Fruit fly (Drosophila melanogaster): ENCODE results near the gene CG45491.
"Not testable (repeated sequence)": the region's sequence is repeated elsewhere in the genome, so short reads cannot be mapped to it uniquely, and the experiment has no call there.

The CG45491 gene

DNA sequence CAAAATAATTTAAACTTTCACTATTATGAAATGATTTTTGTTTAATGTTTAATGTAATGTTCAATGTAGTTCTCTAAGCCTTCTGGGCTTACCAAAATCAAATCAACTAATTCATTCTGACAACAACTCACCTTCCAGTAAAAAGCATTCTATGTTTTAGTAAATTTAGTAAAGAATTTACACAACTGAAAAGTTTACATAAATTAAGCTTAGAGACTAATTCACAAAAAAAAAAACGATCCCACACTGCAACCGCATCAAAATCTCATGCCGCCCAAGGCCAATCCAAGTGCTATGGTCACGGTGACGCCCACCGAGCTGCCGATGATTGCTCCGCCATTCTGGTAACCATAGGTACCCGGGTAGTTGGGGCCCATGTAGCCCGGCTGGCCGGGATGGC is 9.7 kb downstream of the CG45491 start, which contains the start of gene CG45489:
Gene CG45489, minus strand, starts transcription at position 101 of the 400 bp plus-strand sequence.
- TF ChIP-seq CG31441 (GFP tag; IDR thresholded peaks at IDR 0.05); tio (GFP tag; optimal IDR thresholded peaks at IDR 0.05); Lpt (GFP tag; optimal IDR thresholded peaks at IDR 0.05): not testable (repeated sequence)

- not testable (repeated sequence) for TF ChIP-seq crc (GFP tag; optimal IDR thresholded peaks at IDR 0.05); NfI (GFP tag; optimal IDR thresholded peaks at IDR 0.05); ro (GFP tag; IDR thresholded peaks at IDR 0.05)
Measured at dm6 chrX:19920335-19920734, 18.5 kb downstream of the CG45491 start, which contains the start of gene CG45488. Gene CG45488 (minus strand): TSS chrX:19920435.

DNA sequence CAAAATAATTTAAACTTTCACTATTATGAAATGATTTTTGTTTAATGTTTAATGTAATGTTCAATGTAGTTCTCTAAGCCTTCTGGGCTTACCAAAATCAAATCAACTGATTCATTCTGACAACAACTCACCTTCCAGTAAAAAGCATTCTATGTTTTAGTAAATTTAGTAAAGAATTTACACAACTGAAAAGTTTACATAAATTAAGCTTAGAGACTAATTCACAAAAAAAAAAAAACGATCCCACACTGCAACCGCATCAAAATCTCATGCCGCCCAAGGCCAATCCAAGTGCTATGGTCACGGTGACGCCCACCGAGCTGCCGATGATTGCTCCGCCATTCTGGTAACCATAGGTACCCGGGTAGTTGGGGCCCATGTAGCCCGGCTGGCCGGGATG is 23.6 kb downstream of the CG45491 start, which contains the start of gene CG45487:
Gene CG45487, minus strand, starts transcription at position 101 of the 400 bp plus-strand sequence.
- TF ChIP-seq ind (GFP tag; optimal IDR thresholded peaks at IDR 0.05); amos (GFP tag; IDR thresholded peaks at IDR 0.05; ENCODE audit: partially characterized antibody); CG12155 (GFP tag; optimal IDR thresholded peaks at IDR 0.05): not testable (repeated sequence)

DNA sequence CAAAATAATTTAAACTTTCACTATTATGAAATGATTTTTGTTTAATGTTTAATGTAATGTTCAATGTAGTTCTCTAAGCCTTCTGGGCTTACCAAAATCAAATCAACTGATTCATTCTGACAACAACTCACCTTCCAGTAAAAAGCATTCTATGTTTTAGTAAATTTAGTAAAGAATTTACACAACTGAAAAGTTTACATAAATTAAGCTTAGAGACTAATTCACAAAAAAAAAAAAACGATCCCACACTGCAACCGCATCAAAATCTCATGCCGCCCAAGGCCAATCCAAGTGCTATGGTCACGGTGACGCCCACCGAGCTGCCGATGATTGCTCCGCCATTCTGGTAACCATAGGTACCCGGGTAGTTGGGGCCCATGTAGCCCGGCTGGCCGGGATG is 28.8 kb downstream of the CG45491 start, which contains the start of gene CG45486:
Gene CG45486, minus strand, starts transcription at position 101 of the 400 bp plus-strand sequence.
- not testable (repeated sequence) for TF ChIP-seq CG13424 (tag; optimal IDR thresholded peaks at IDR 0.05); Neu2 (GFP tag; optimal IDR thresholded peaks at IDR 0.05; ENCODE audit: borderline replicate concordance); CG15073 (GFP tag; optimal IDR thresholded peaks at IDR 0.05)

dm6 chrX:19899978-19900377 is 38.8 kb downstream of the CG45491 start:
- no peak for TF ChIP-seq CG8765 (GFP tag; IDR thresholded peaks at IDR 0.05)
- TF ChIP-seq CG3407 (GFP tag; optimal IDR thresholded peaks at IDR 0.05) = peak; percentile 84

DNA sequence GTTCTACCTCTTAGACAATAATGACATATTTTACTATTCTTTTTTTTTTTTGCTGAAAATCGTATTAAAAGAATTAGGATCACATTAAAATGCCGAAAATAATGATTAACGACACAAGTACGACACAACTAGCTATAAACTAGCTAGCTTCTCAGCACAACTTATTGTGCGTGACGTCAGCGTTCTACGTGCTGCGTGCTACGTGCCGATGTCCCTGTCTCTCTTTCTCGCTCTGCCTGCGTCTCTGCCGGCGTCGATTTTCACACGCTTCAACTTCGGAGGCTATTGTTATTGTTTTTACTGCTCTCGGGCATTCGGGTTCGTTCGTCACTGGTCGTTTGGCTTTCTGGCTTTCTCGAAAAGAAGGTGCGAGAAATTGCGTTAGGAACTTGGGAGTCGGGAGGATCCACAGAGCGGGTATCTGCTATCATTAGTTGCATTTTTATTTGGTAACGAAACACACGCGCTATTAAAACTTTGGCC is 40.8 kb downstream of the CG45491 start:
- peak; percentile 94 for TF ChIP-seq Deaf1 (tag; optimal IDR thresholded peaks at IDR 0.05)
- no peak for TF ChIP-seq az2 (GFP tag; optimal IDR thresholded peaks at IDR 0.05)
- no peak for TF ChIP-seq CG11085 (GFP tag; IDR thresholded peaks at IDR 0.05)
- TF ChIP-seq Oli (tag; optimal IDR thresholded peaks at IDR 0.05) = no peak
- TF ChIP-seq CG2889 (GFP tag; IDR thresholded peaks at IDR 0.05) = no peak
- TF ChIP-seq CG18619 (GFP tag; optimal IDR thresholded peaks at IDR 0.05) = no peak
- no peak for TF ChIP-seq Tbp (GFP tag; optimal IDR thresholded peaks at IDR 0.05)
- no peak for TF ChIP-seq slbo (GFP tag; IDR thresholded peaks at IDR 0.05)
- TF ChIP-seq Dref (GFP tag; IDR thresholded peaks at IDR 0.05) = no peak
- TF ChIP-seq HHEX (GFP tag; optimal IDR thresholded peaks at IDR 0.05) = no peak
- TF ChIP-seq Trl (optimal IDR thresholded peaks at IDR 0.05) = peak in 1 of 2 experiments; percentile 6
- no peak for TF ChIP-seq Trl (GFP tag; optimal IDR thresholded peaks at IDR 0.05)
- no peak for TF ChIP-seq slp2 (GFP tag; optimal IDR thresholded peaks at IDR 0.05)
- peak; percentile 4 for TF ChIP-seq Atf3 (GFP tag; optimal IDR thresholded peaks at IDR 0.05)
- TF ChIP-seq Hand (GFP tag; optimal IDR thresholded peaks at IDR 0.05) = no peak
- TF ChIP-seq oc (tag; optimal IDR thresholded peaks at IDR 0.05) = no peak
- TF ChIP-seq CG15269 (tag; optimal IDR thresholded peaks at IDR 0.05) = no peak
- no peak for TF ChIP-seq shn (GFP tag; optimal IDR thresholded peaks at IDR 0.05)
- TF ChIP-seq CG12071 (GFP tag; optimal IDR thresholded peaks at IDR 0.05) = no peak
- no peak for TF ChIP-seq so (GFP tag; IDR thresholded peaks at IDR 0.05)
- no peak for TF ChIP-seq NC2β (GFP tag; optimal IDR thresholded peaks at IDR 0.05)
- no peak for TF ChIP-seq HmgZ (tag; optimal IDR thresholded peaks at IDR 0.05)
- TF ChIP-seq sr (GFP tag; IDR thresholded peaks at IDR 0.05) = no peak
- no peak for TF ChIP-seq CG7786 (GFP tag; optimal IDR thresholded peaks at IDR 0.05)
- no peak for TF ChIP-seq Hr3 (GFP tag; optimal IDR thresholded peaks at IDR 0.05)
- no peak for TF ChIP-seq gem (tag; optimal IDR thresholded peaks at IDR 0.05)
- TF ChIP-seq pfk (GFP tag; optimal IDR thresholded peaks at IDR 0.05) = no peak
- TF ChIP-seq CG14441 (GFP tag; IDR thresholded peaks at IDR 0.05) = no peak
- TF ChIP-seq sens (GFP tag) = peak; percentile 35
